Fruit fly (Drosophila melanogaster): Measurements from ENCODE around the gene CG3436.

dm6 chr2L:166115-167069 is 10.6 kb downstream of the CG3436 start:
- TF ChIP-seq bab2 (GFP tag; optimal IDR thresholded peaks at IDR 0.05) = peak; percentile 62
- peak in 1 of 3 experiments; percentile 34 for TF ChIP-seq lola (GFP tag; optimal IDR thresholded peaks at IDR 0.05)
- TF ChIP-seq oc (tag; optimal IDR thresholded peaks at IDR 0.05) = peak; percentile 21
- TF ChIP-seq CG34376 (GFP tag; optimal IDR thresholded peaks at IDR 0.05) = peak; percentile 97
- no peak for TF ChIP-seq Usf (GFP tag; optimal IDR thresholded peaks at IDR 0.05)

All from whole organism, embryonic.